Worm (Caenorhabditis elegans): ENCODE measurements around the gene snx-1.
A peak's percentile ranks its signal among the peaks of the same experiment; 100 is the strongest.

DNA sequence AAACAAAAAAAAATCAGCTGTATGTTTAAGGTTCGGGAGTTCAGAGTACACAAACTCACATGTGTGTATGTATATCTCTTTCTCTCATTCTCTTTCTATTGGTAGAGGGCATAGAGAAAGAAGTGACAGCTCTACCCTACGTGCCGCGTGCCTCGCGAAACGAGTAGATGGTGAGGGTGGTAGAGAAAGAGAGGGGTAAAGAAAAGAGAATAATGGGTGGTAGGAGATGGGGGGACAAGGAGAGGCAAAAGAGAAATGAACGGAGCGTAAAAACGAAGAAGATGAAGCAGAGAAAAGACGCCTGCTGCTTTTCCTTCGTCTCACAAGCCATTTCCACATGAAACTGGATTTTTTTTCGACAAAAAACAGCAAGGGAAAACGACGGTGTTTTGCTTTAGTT is 35.6 kb upstream of the snx-1 start:
- TF ChIP-seq hmbx-1 (tag; optimal IDR thresholded peaks at IDR 0.05) (no peak), ama-1 (optimal IDR thresholded peaks at IDR 0.05) (no peak), sea-1 (GFP tag; conservative IDR thresholded peaks at IDR 0.05) (0 out of 2 replicates have a peak, but pooled peaks have one; percentile 38), hnd-1 (tag; optimal IDR thresholded peaks at IDR 0.05) (peak; percentile 9), pes-1 (GFP tag; IDR thresholded peaks at IDR 0.05) (no peak), scrt-1 (GFP tag; IDR thresholded peaks at IDR 0.05) (no peak), B0310.2 (tag; optimal IDR thresholded peaks at IDR 0.05) (no peak), ets-7 (tag; optimal IDR thresholded peaks at IDR 0.05) (no peak), ceh-13 (GFP tag; optimal IDR thresholded peaks at IDR 0.05) (no peak), flt-1 (GFP tag; IDR thresholded peaks at IDR 0.05) (0 out of 2 replicates have a peak, but pooled peaks have one; percentile 13), tbx-37 (GFP tag; conservative IDR thresholded peaks at IDR 0.05) (no peak)
